Worm (Caenorhabditis elegans) whole organism, young adult: ENCODE measurements around the gene sod-1.
"Not testable (repeated sequence)": the region's sequence is repeated elsewhere in the genome, so short reads cannot be mapped to it uniquely, and the experiment has no call there.

Experiments
- B0261.1 ChIP-seq: sonication (generic microtip); optimal IDR thresholded peaks from 2 replicates; lab custom pipeline; 2016; ENCODE audit warnings: mild to moderate bottlenecking, missing genetic modification characterization, moderate library complexity, missing compliant biosample characterization
- F22D6.2 ChIP-seq: sonication (generic microtip); optimal IDR thresholded peaks from 2 replicates; lab custom pipeline; 2016; ENCODE audit warnings: mild to moderate bottlenecking, missing genetic modification characterization, missing compliant biosample characterization
- F37B4.10 ChIP-seq: fragments of 200-800 bp; sonication (Bioruptor generic); IDR thresholded peaks from 2 replicates; pipeline ENCODE4 v1.3.6; 2022; ENCODE audit warnings: missing genetic modification characterization, missing compliant biosample characterization
- ama-1 ChIP-seq, 3 experiments: fragments of 150-350 bp in 1 of 3; sonication (generic microtip) in 2 of 3; optimal IDR thresholded peaks; 2 replicates each; lab custom pipeline; 2014 to 2018; ENCODE audit warnings: missing biosample characterization in 2 of 3, missing genetic modification characterization in 2 of 3, missing genetic modification reagents in 2 of 3
- die-1 ChIP-seq: sonication (generic microtip); optimal IDR thresholded peaks from 2 replicates; lab custom pipeline; 2016; ENCODE audit warnings: missing genotype, mild to moderate bottlenecking, missing genetic modification characterization, missing compliant biosample characterization
- dpl-1 ChIP-seq: fragments of 150-350 bp; optimal IDR thresholded peaks from 2 replicates; lab custom pipeline; 2014; ENCODE audit warnings: missing biosample characterization, missing genetic modification reagents, missing genetic modification characterization
- lin-35 ChIP-seq, 3 experiments: fragments of 150-350 bp in 2 of 3; sonication (generic microtip) in 1 of 3; optimal IDR thresholded peaks; 2 replicates each; lab custom pipeline; 2014 to 2018; ENCODE audit warnings: missing biosample characterization in 3 of 3, missing genetic modification characterization in 3 of 3, missing genetic modification reagents in 3 of 3
- rpc-1 ChIP-seq, 2 experiments: fragments of 150-350 bp in 1 of 2; sonication (generic microtip) in 1 of 2; optimal IDR thresholded peaks; 2 replicates each; lab custom pipeline; 2014 to 2018; ENCODE audit warnings: missing biosample characterization in 1 of 2, missing genetic modification characterization in 1 of 2, missing genetic modification reagents in 1 of 2, missing genotype in 1 of 2
- snpc-4 ChIP-seq, 5 experiments: fragments of 150-350 bp in 1 of 5; sonication (generic microtip) in 4 of 5; optimal IDR thresholded peaks; 2 replicates each; lab custom pipeline; 2014 to 2018; ENCODE audit warnings: missing genetic modification characterization in 5 of 5, missing biosample characterization in 3 of 5, antibody characterized with exemption in 2 of 5, mild to moderate bottlenecking in 2 of 5, missing compliant biosample characterization in 2 of 5, missing genotype in 2 of 5, moderate library complexity in 2 of 5, missing genetic modification reagents in 1 of 5

DNA sequence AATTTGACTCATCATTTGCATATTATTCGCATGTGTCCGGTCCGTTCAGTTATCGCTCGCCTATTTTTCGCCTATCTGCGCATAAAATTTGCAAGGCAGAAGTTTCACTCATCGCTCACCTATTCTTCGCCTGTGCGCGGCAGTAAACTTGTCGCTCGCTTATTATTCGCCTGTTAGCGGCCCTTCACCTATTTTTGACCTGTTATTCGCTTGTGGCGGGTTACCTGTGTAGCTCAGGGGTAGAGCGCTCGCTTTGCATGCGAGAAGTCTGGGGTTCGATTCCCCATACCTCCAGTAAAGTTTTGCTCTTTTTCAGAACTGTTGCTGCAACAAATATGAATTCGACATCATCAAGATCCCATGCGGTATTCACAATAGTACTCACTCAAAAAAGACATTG lies 27.7 kb upstream of the sod-1 start:
- not testable (repeated sequence) for TF ChIP-seq dpl-1 (GFP tag; lab: Kevin White, UChicago); F37B4.10 (GFP tag; lab: Robert Waterston, UW); F22D6.2 (tag; lab: Kevin White, UChicago); ama-1 (optimal IDR thresholded peaks at IDR 0.05; lab: Kevin White, UChicago); ama-1 (GFP tag; optimal IDR thresholded peaks at IDR 0.05; lab: Kevin White, UChicago); lin-35 (GFP tag; optimal IDR thresholded peaks at IDR 0.05; lab: Kevin White, UChicago)
- TF ChIP-seq B0261.1 (tag; lab: Kevin White, UChicago) (peak; percentile 87), rpc-1 (optimal IDR thresholded peaks at IDR 0.05; lab: Kevin White, UChicago) (peak; percentile 58), rpc-1 (tag; optimal IDR thresholded peaks at IDR 0.05; lab: Kevin White, UChicago) (peak; percentile 84), snpc-4 (GFP tag; optimal IDR thresholded peaks at IDR 0.05; lab: Kevin White, UChicago) (peak; percentile 6), snpc-4 (tag; optimal IDR thresholded peaks at IDR 0.05; lab: Kevin White, UChicago) (peak in 2 of 4 experiments; percentile 28 to 56), die-1 (tag; lab: Kevin White, UChicago) (peak; percentile 91)
